Worm (Caenorhabditis elegans) whole organism, midembryonic: ENCODE measurements around the gene K08D10.14.

ENCODE experiments used
- T22C8.4 ChIP-seq: fragments of 200-800 bp; sonication (Bioruptor generic); IDR thresholded peaks from 2 replicates; pipeline ENCODE4 v1.3.6; 2022; ENCODE audit warnings: missing genetic modification characterization, missing compliant biosample characterization
- cog-1 ChIP-seq: sonication (generic microtip); optimal IDR thresholded peaks from 2 replicates; lab custom pipeline; 2016; ENCODE audit warnings: missing genetic modification characterization, missing compliant biosample characterization
- flt-1 ChIP-seq: fragments of 200-800 bp; sonication (Bioruptor generic); IDR thresholded peaks from 2 replicates; pipeline ENCODE4 v1.3.6; 2022; ENCODE audit warnings: missing genetic modification characterization, missing compliant biosample characterization
- tab-1 ChIP-seq: fragments of 200-800 bp; sonication (Bioruptor generic); IDR thresholded peaks from 2 replicates; pipeline ENCODE4 v1.3.6; 2022; ENCODE audit warnings: missing genetic modification characterization, missing compliant biosample characterization
- ztf-23 ChIP-seq: fragments of 200-800 bp; sonication (Bioruptor generic); IDR thresholded peaks from 2 replicates; pipeline ENCODE4 v1.3.6; 2022; ENCODE audit warnings: missing genetic modification reagents, missing genetic modification characterization, missing compliant biosample characterization
- ztf-29 ChIP-seq: fragments of 200-800 bp; sonication (Bioruptor generic); IDR thresholded peaks from 2 replicates; pipeline ENCODE4 v1.3.6; 2022; ENCODE audit warnings: missing genetic modification reagents, missing genetic modification characterization, missing compliant biosample characterization

DNA sequence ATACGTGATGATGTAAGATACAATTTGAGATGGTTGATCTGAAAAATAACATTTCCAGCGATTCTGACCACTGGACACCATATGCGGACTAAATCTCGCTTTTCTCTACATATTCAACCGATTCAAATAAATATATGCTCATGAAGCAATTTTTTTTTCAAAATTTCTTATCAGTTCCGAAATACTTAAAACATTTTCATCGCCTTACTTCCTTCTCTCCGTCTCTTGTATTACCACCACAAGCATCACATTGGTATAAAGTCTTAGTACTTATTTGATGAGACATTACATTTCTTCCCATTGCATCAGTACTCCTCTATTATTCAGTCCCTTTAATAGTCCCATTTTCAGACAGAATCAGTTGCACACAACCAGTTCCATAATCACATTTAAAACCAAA lies at the start of gene K08D10.14:
- TF ChIP-seq tab-1 (GFP tag; lab: Robert Waterston, UW): no peak
- TF ChIP-seq T22C8.4 (GFP tag; lab: Robert Waterston, UW): no peak
- TF ChIP-seq flt-1: no peak
- no peak for TF ChIP-seq ztf-23 (GFP tag; lab: Robert Waterston, UW)
- no peak for TF ChIP-seq cog-1 (tag; lab: Kevin White, UChicago)
- TF ChIP-seq ztf-29 (GFP tag; lab: Robert Waterston, UW): no peak
